Fruit fly (Drosophila melanogaster): ENCODE data around the gene CG4408.
A peak's percentile ranks its signal among the peaks of the same experiment; 100 is the strongest.

CG4408 gene

dm6 chr3R:23331280-23331679 lies 32.1 kb downstream of the CG4408 start (continued):
- TF ChIP-seq sens (GFP tag) (peak; percentile 89), CG7271 (tag; optimal IDR thresholded peaks at IDR 0.05) (peak; percentile 37), pzg (GFP tag; optimal IDR thresholded peaks at IDR 0.05) (no peak), Fer3 (tag; optimal IDR thresholded peaks at IDR 0.05) (peak; percentile 55), usp (GFP tag; optimal IDR thresholded peaks at IDR 0.05) (no peak), CG10565 (GFP tag; optimal IDR thresholded peaks at IDR 0.05) (no peak), D19B (GFP tag; optimal IDR thresholded peaks at IDR 0.05) (no peak), Lim3 (GFP tag; IDR thresholded peaks at IDR 0.05) (no peak), odd (GFP tag; optimal IDR thresholded peaks at IDR 0.05) (peak; percentile 24), CG13624 (GFP tag; optimal IDR thresholded peaks at IDR 0.05) (peak; percentile 37), nau (GFP tag; optimal IDR thresholded peaks at IDR 0.05) (no peak), CG2202 (tag; optimal IDR thresholded peaks at IDR 0.05) (peak; percentile 44), Poxn (GFP tag; IDR thresholded peaks at IDR 0.05) (no peak), CG16863 (GFP tag; optimal IDR thresholded peaks at IDR 0.05) (no peak), CG2116 (GFP tag; optimal IDR thresholded peaks at IDR 0.05) (no peak), mam (GFP tag; optimal IDR thresholded peaks at IDR 0.05) (peak; percentile 9), sob (GFP tag; IDR thresholded peaks at IDR 0.05) (no peak), CG10366 (GFP tag; IDR thresholded peaks at IDR 0.05) (no peak), CG4820 (GFP tag; optimal IDR thresholded peaks at IDR 0.05) (peak; percentile 42), peb (GFP tag; IDR thresholded peaks at IDR 0.05) (no peak), Hmx (GFP tag; optimal IDR thresholded peaks at IDR 0.05) (no peak), trem (tag; optimal IDR thresholded peaks at IDR 0.05) (peak; percentile 54), CG4617 (GFP tag; optimal IDR thresholded peaks at IDR 0.05; ENCODE audit: borderline replicate concordance) (peak; percentile 11), org-1 (GFP tag; optimal IDR thresholded peaks at IDR 0.05) (no peak), Oaz (GFP tag; IDR thresholded peaks at IDR 0.05) (no peak), CG14965 (GFP tag; optimal IDR thresholded peaks at IDR 0.05; ENCODE audit: borderline replicate concordance) (peak; percentile 99), CG17829 (tag; optimal IDR thresholded peaks at IDR 0.05) (peak; percentile 67), CkIIα-i1 (GFP tag; IDR thresholded peaks at IDR 0.05) (no peak), BtbVII (GFP tag; optimal IDR thresholded peaks at IDR 0.05) (peak; percentile 23), crp (GFP tag; optimal IDR thresholded peaks at IDR 0.05) (no peak), NfI (GFP tag; optimal IDR thresholded peaks at IDR 0.05) (peak; percentile 77), CG13296 (GFP tag; optimal IDR thresholded peaks at IDR 0.05) (peak; percentile 45), hkb (optimal IDR thresholded peaks at IDR 0.05) (no peak), hkb (GFP tag; IDR thresholded peaks at IDR 0.05) (peak; percentile 31; the same call in 1 of the 2 replicates), lmd (GFP tag; IDR thresholded peaks at IDR 0.05) (no peak; the same call in 1 of the 2 replicates), vvl (GFP tag; IDR thresholded peaks at IDR 0.05) (peak; percentile 68), sens-2 (GFP tag; IDR thresholded peaks at IDR 0.05) (no peak), sc (optimal IDR thresholded peaks at IDR 0.05) (no peak), sc (GFP tag; optimal IDR thresholded peaks at IDR 0.05) (peak; percentile 50), Atf3 (GFP tag; optimal IDR thresholded peaks at IDR 0.05) (peak; percentile 16), al (GFP tag; IDR thresholded peaks at IDR 0.05) (no peak), Stat92E (GFP tag; optimal IDR thresholded peaks at IDR 0.05) (no peak), fd3F (GFP tag; optimal IDR thresholded peaks at IDR 0.05) (peak; percentile 14), CG15011 (GFP tag; optimal IDR thresholded peaks at IDR 0.05) (no peak), Mes4 (GFP tag; optimal IDR thresholded peaks at IDR 0.05) (peak; percentile 15), chif (GFP tag; optimal IDR thresholded peaks at IDR 0.05) (peak in 1 of 2 experiments; percentile 34), ash1 (GFP tag; optimal IDR thresholded peaks at IDR 0.05) (no peak), CG5180 (GFP tag; optimal IDR thresholded peaks at IDR 0.05) (peak; percentile 21), CG13775 (GFP tag; optimal IDR thresholded peaks at IDR 0.05) (peak; percentile 32), CG11695 (GFP tag; IDR thresholded peaks at IDR 0.05) (no peak), CG17328 (GFP tag; IDR thresholded peaks at IDR 0.05) (no peak), bab2 (GFP tag; optimal IDR thresholded peaks at IDR 0.05) (no peak)

Measured in whole organism, embryonic.